Fruit fly (Drosophila melanogaster) whole organism: ENCODE results near the gene CG13793.

Experiments
- Dll ChIP-seq: fragments of >200 bp; optimal IDR thresholded peaks from 2 replicates; lab custom pipeline; 2017
- pan ChIP-seq: fragments of >200 bp; optimal IDR thresholded peaks from 2 replicates; lab custom pipeline; 2017
- psq ChIP-seq: fragments of >200 bp; optimal IDR thresholded peaks from 2 replicates; lab custom pipeline; 2017
- usp ChIP-seq: fragments of >200 bp; optimal IDR thresholded peaks from 2 replicates; lab custom pipeline; 2017; ENCODE audit warnings: missing biosample characterization, missing genetic modification characterization, mixed read lengths

DNA sequence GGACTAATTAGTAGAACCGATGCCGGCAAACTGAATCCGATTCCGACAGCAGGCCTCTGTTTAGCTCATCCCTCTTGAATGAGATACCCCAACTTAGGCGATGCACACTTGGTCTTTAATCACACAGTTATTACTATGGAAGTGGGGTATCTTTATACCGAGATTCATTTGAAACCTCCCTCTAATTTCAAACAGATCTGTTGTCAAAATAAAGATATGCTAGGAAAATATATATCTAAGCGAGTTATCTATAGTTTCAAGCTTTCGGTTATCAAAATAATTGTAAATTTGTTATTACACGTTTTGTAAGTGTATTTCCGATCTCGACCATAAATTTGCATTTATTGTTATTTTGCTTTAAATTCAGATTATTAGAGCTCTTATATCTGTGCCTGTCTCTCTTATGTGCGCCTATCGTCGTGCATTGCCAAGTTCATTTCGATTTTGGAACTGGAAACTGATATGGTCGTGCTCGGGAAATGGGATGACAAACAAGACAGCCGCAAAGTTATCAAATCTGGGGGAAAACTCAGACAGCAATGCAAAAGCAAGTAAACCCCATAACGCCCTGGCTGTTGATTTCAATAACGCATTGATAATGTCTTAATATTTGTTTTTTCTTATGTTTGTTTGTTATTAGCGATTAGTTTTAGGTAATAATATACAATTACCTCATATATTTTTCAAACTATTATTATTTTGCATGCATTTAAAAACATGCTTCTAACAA, 7.1 kb upstream of the CG13793 start, which contains the start of gene CG13795:
- TF ChIP-seq usp (GFP tag; lab: Kevin White, UChicago) (no peak), psq (no peak), pan (no peak), Dll (lab: Kevin White, UChicago) (no peak)
